Worm (Caenorhabditis elegans) whole organism, L3 larva: ENCODE data around the gene F46C5.4.

Experiments used
- R02D3.7 ChIP-seq: fragments of 150-350 bp; optimal IDR thresholded peaks from 2 replicates; lab custom pipeline; 2014; ENCODE audit warnings: missing biosample characterization, missing genetic modification characterization
- aly-2 ChIP-seq: fragments of 150-350 bp; optimal IDR thresholded peaks from 2 replicates; lab custom pipeline; 2014; ENCODE audit warnings: missing biosample characterization, missing genetic modification characterization
- ceh-28 ChIP-seq: fragments of 150-350 bp; optimal IDR thresholded peaks from 2 replicates; lab custom pipeline; 2014; ENCODE audit warnings: missing biosample characterization, missing genetic modification reagents, missing genetic modification characterization
- ceh-9 ChIP-seq: sonication (generic microtip); optimal IDR thresholded peaks from 2 replicates; lab custom pipeline; 2018; ENCODE audit warnings: missing biosample characterization, missing genetic modification characterization
- daf-12 ChIP-seq: fragments of 150-350 bp; optimal IDR thresholded peaks from 2 replicates; lab custom pipeline; 2014; ENCODE audit warnings: missing biosample characterization, missing genetic modification reagents, missing genetic modification characterization
- egl-27 ChIP-seq: sonication (generic microtip); optimal IDR thresholded peaks from 4 replicates; lab custom pipeline; 2017; ENCODE audit warnings: missing biosample characterization, missing genetic modification reagents, missing genetic modification characterization
- egl-5 ChIP-seq: fragments of 150-350 bp; optimal IDR thresholded peaks from 2 replicates; lab custom pipeline; 2017; ENCODE audit warnings: missing biosample characterization, missing genetic modification reagents, missing genetic modification characterization, inconsistent platforms
- elt-1 ChIP-seq: fragments of 150-350 bp; optimal IDR thresholded peaks from 2 replicates; lab custom pipeline; 2014; ENCODE audit warnings: missing biosample characterization, missing genetic modification characterization
- elt-2 ChIP-seq: sonication (generic microtip); optimal IDR thresholded peaks from 2 replicates; lab custom pipeline; 2016; ENCODE audit warnings: missing genetic modification reagents, mild to moderate bottlenecking, missing genetic modification characterization, missing compliant biosample characterization
- elt-3 ChIP-seq, 3 experiments: fragments of 150-350 bp in 1 of 3; sonication (generic microtip) in 2 of 3; optimal IDR thresholded peaks; 2 replicates in 2 of 3; 4 replicates in 1 of 3; lab custom pipeline; 2014 to 2017; ENCODE audit warnings: missing biosample characterization in 3 of 3, missing genetic modification characterization in 3 of 3
- eor-1 ChIP-seq, 2 experiments: fragments of 150-350 bp; optimal IDR thresholded peaks; 2 replicates each; lab custom pipeline; 2014 to 2018; ENCODE audit warnings: missing biosample characterization in 2 of 2, missing genetic modification characterization in 2 of 2
- fkh-10 ChIP-seq: sonication (generic microtip); optimal IDR thresholded peaks from 2 replicates; lab custom pipeline; 2017; ENCODE audit warnings: missing biosample characterization, missing genetic modification reagents, missing genetic modification characterization
- fkh-2 ChIP-seq: fragments of 150-350 bp; optimal IDR thresholded peaks from 2 replicates; lab custom pipeline; 2014; ENCODE audit warnings: missing biosample characterization, missing genetic modification reagents, missing genetic modification characterization
- hmg-11 ChIP-seq: sonication (generic microtip); optimal IDR thresholded peaks from 2 replicates; lab custom pipeline; 2016; ENCODE audit warnings: missing genetic modification characterization, missing compliant biosample characterization
- jun-1 ChIP-seq: fragments of 150-350 bp; optimal IDR thresholded peaks from 2 replicates; lab custom pipeline; 2014; ENCODE audit warnings: missing biosample characterization, missing genetic modification reagents, missing genetic modification characterization
- lin-15B ChIP-seq: fragments of 150-350 bp; optimal IDR thresholded peaks from 2 replicates; lab custom pipeline; 2014; ENCODE audit warnings: missing biosample characterization, missing genetic modification characterization
- lin-39 ChIP-seq: fragments of 150-350 bp; optimal IDR thresholded peaks from 2 replicates; lab custom pipeline; 2018; ENCODE audit warnings: missing biosample characterization, missing genetic modification reagents, missing genetic modification characterization
- mdl-1 ChIP-seq: fragments of 150-350 bp; optimal IDR thresholded peaks from 2 replicates; lab custom pipeline; 2014; ENCODE audit warnings: missing biosample characterization, missing genetic modification characterization
- mml-1 ChIP-seq: fragments of 150-350 bp; sonication (generic microtip); optimal IDR thresholded peaks from 3 replicates; lab custom pipeline; 2014; ENCODE audit warnings: missing biosample characterization, missing genetic modification characterization
- nfya-1 ChIP-seq: sonication (generic microtip); optimal IDR thresholded peaks from 2 replicates; lab custom pipeline; 2017; ENCODE audit warnings: missing genetic modification characterization, mild to moderate bottlenecking, missing compliant biosample characterization, antibody characterized with exemption, moderate library complexity; ENCODE audit not compliant: insufficient read depth
- nhr-11 ChIP-seq: fragments of 150-350 bp; optimal IDR thresholded peaks from 2 replicates; lab custom pipeline; 2014; ENCODE audit warnings: missing biosample characterization, missing genetic modification characterization
- nhr-12 ChIP-seq: fragments of 150-350 bp; optimal IDR thresholded peaks from 2 replicates; lab custom pipeline; 2014; ENCODE audit warnings: missing biosample characterization, missing genetic modification characterization
- nhr-23 ChIP-seq: fragments of 150-350 bp; optimal IDR thresholded peaks from 2 replicates; lab custom pipeline; 2014; ENCODE audit warnings: missing biosample characterization, missing genetic modification reagents, missing genetic modification characterization
- nhr-25 ChIP-seq: sonication (generic microtip); optimal IDR thresholded peaks from 2 replicates; lab custom pipeline; 2017; ENCODE audit warnings: missing biosample characterization, missing genetic modification characterization
- nhr-43 ChIP-seq: sonication (generic microtip); optimal IDR thresholded peaks from 2 replicates; lab custom pipeline; 2016; ENCODE audit warnings: mild to moderate bottlenecking, missing genetic modification characterization, missing compliant biosample characterization; ENCODE audit not compliant: poor library complexity, severe bottlenecking
- pha-4 ChIP-seq: fragments of 150-350 bp; optimal IDR thresholded peaks from 2 replicates; lab custom pipeline; 2014; ENCODE audit warnings: missing biosample characterization, missing genetic modification reagents, missing genetic modification characterization
- pqm-1 ChIP-seq: fragments of 150-350 bp; optimal IDR thresholded peaks from 2 replicates; lab custom pipeline; 2017; ENCODE audit warnings: missing biosample characterization, missing genetic modification characterization, inconsistent platforms
- skn-1 ChIP-seq: fragments of 150-350 bp; optimal IDR thresholded peaks from 2 replicates; lab custom pipeline; 2014; ENCODE audit warnings: missing biosample characterization, missing genetic modification characterization
- snpc-4 ChIP-seq: fragments of 150-350 bp; optimal IDR thresholded peaks from 2 replicates; lab custom pipeline; 2014; ENCODE audit warnings: missing biosample characterization, missing genetic modification characterization
- tbx-2 ChIP-seq: sonication (generic microtip); optimal IDR thresholded peaks from 2 replicates; lab custom pipeline; 2016; ENCODE audit warnings: mild to moderate bottlenecking, missing genetic modification characterization, missing compliant biosample characterization
- unc-62 ChIP-seq: fragments of 150-350 bp; sonication (generic microtip); optimal IDR thresholded peaks from 4 replicates; lab custom pipeline; 2014; ENCODE audit warnings: missing biosample characterization, missing genetic modification reagents, missing genetic modification characterization
- ztf-11 ChIP-seq: fragments of 150-350 bp; optimal IDR thresholded peaks from 2 replicates; lab custom pipeline; 2014; ENCODE audit warnings: missing biosample characterization, missing genetic modification characterization
- ztf-4 ChIP-seq: fragments of 150-350 bp; optimal IDR thresholded peaks from 2 replicates; lab custom pipeline; 2014; ENCODE audit warnings: missing biosample characterization, missing genetic modification characterization

Gene F46C5.4

ce11 chrII:8795227-8795626 is 40.7 kb upstream of the F46C5.4 start:
- TF ChIP-seq aly-2 (tag; lab: Kevin White, UChicago) (no peak), mml-1 (tag; lab: Kevin White, UChicago) (no peak), jun-1 (tag; lab: Kevin White, UChicago) (no peak), egl-27 (tag; lab: Kevin White, UChicago) (no peak), nhr-12 (no peak), lin-39 (tag; lab: Kevin White, UChicago) (no peak)

DNA sequence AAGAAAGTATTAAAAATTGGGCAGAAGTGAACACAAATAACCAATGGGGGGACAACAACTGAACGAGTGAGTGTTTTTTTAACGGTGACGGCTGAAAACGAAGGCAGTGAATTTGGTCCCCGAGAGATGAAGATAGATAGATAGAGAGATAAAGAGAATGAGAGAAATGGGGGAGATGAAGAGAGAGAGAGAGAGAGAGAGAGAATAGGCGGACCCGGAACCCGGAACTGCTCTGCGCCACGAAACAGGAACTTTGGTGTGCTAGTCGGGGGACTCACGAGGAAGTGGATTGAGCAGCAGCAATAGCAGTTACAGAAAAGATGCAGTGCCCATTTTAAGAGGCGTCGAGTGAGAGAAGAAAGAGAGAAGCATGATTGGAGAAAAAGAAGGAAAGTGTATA is 39.5 kb upstream of the F46C5.4 start:
- TF ChIP-seq egl-5 (tag; lab: Kevin White, UChicago) (peak; percentile 78), unc-62 (GFP tag; lab: Kevin White, UChicago) (peak; percentile 38), snpc-4 (tag; lab: Kevin White, UChicago) (peak; percentile 14), hmg-11 (tag; lab: Kevin White, UChicago) (peak; percentile 56), skn-1 (tag; lab: Kevin White, UChicago) (no peak), lin-15B (peak; percentile 12), lin-39 (tag; lab: Kevin White, UChicago) (peak; percentile 84), R02D3.7 (tag; lab: Kevin White, UChicago) (peak; percentile 35), nhr-11 (tag; lab: Kevin White, UChicago) (peak; percentile 28), nfya-1 (tag; lab: Kevin White, UChicago) (peak; percentile 80), fkh-2 (tag; lab: Kevin White, UChicago) (no peak), tbx-2 (tag; lab: Kevin White, UChicago) (peak; percentile 91), mdl-1 (tag; lab: Kevin White, UChicago) (peak; percentile 50), elt-1 (no peak), fkh-10 (peak; percentile 89)

- TF ChIP-seq egl-5 (tag; lab: Kevin White, UChicago) (no peak), pha-4 (tag; lab: Kevin White, UChicago) (no peak), elt-2 (tag; lab: Kevin White, UChicago) (no peak), lin-15B (no peak), daf-12 (no peak), lin-39 (tag; lab: Kevin White, UChicago) (peak; percentile 47), unc-62 (GFP tag; lab: Kevin White, UChicago) (peak; percentile 86), ztf-4 (no peak), ceh-9 (tag; lab: Kevin White, UChicago) (no peak)
- TF ChIP-seq, all 47 proteins: peak for 2
These were observed 36.2 kb upstream of the F46C5.4 start for ce11 chrII:8799725-8800124.

ce11 chrII:8800830-8801229 is 35.0 kb upstream of the F46C5.4 start, which contains the start of gene appg-2:
appg-2 (plus strand) TSS chrII:8801130.
- TF ChIP-seq nhr-25 (tag; lab: Kevin White, UChicago) (no peak), nhr-43 (tag; lab: Kevin White, UChicago) (no peak), ceh-28 (tag; lab: Kevin White, UChicago) (no peak), skn-1 (tag; lab: Kevin White, UChicago) (no peak), lin-39 (tag; lab: Kevin White, UChicago) (no peak), elt-2 (tag; lab: Kevin White, UChicago) (no peak), eor-1 (tag; optimal IDR thresholded peaks at IDR 0.05; lab: Kevin White, UChicago) (no peak), mml-1 (tag; lab: Kevin White, UChicago) (no peak), nhr-23 (tag; lab: Kevin White, UChicago) (no peak), elt-3 (tag; optimal IDR thresholded peaks at IDR 0.05; lab: Kevin White, UChicago) (no peak), daf-12 (no peak), ceh-9 (tag; lab: Kevin White, UChicago) (no peak), pqm-1 (tag; lab: Kevin White, UChicago) (no peak), tbx-2 (tag; lab: Kevin White, UChicago) (no peak), hmg-11 (tag; lab: Kevin White, UChicago) (no peak), ztf-11 (tag; lab: Kevin White, UChicago) (no peak), ztf-4 (no peak)

DNA sequence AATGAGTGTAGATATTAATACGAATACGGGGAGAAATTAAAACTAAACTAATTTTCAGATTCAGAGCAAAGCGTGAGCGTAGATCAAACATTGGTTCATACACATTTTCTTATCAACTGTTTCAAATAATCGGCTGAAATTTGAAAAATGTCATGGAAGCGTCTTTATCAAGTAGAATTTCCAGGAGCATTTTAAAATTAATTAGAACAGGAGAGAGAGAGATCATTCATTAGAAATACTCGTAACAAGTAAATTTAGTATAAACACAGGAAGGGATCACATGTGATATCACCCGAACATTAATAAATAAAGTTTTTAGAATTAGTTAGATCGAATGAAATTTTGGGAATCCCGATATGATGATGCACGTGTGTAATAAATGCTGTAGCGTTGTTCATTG is 29.0 kb upstream of the F46C5.4 start, which contains the start of gene pho-13:
pho-13 (minus strand) TSS at position 101 of the 400 bp plus-strand sequence.
- TF ChIP-seq ceh-28 (tag; lab: Kevin White, UChicago) (no peak), elt-2 (tag; lab: Kevin White, UChicago) (peak; percentile 6)
